Fruit fly (Drosophila melanogaster) whole organism, prepupa: Measurements from ENCODE around the gene CG9701.

ENCODE experiments used
- Blimp-1 ChIP-seq: fragments of 200-800 bp; sonication (Bioruptor generic); optimal IDR thresholded peaks from 3 replicates; lab custom pipeline; 2017; ENCODE audit warnings: missing biosample characterization, missing genetic modification characterization, mild to moderate bottlenecking, moderate library complexity, missing genetic modification reagents
- CG10631 ChIP-seq: fragments of 200-800 bp; sonication (Bioruptor generic); optimal IDR thresholded peaks from 2 replicates; lab custom pipeline; 2016; ENCODE audit warnings: missing biosample characterization, missing genetic modification characterization
- CG10669 ChIP-seq: fragments of 200-800 bp; sonication (Bioruptor generic); optimal IDR thresholded peaks from 3 replicates; lab custom pipeline; 2018; ENCODE audit warnings: missing biosample characterization, mild to moderate bottlenecking, missing genetic modification characterization, moderate library complexity
- CG11762 ChIP-seq: fragments of 200-800 bp; sonication (Bioruptor generic); optimal IDR thresholded peaks from 3 replicates; lab custom pipeline; 2016; ENCODE audit warnings: missing biosample characterization, missing genetic modification characterization; ENCODE audit not compliant: insufficient read depth
- CG11902 ChIP-seq: fragments of 200-800 bp; sonication (Bioruptor generic); optimal IDR thresholded peaks from 3 replicates; lab custom pipeline; 2016; ENCODE audit warnings: missing biosample characterization, missing genetic modification characterization
- CG1621 ChIP-seq: fragments of 200-800 bp; sonication (Bioruptor generic); optimal IDR thresholded peaks from 3 replicates; lab custom pipeline; 2018; ENCODE audit warnings: missing biosample characterization, mild to moderate bottlenecking, missing genetic modification characterization
- CG16779 ChIP-seq: fragments of 200-800 bp; sonication (Bioruptor generic); optimal IDR thresholded peaks from 3 replicates; lab custom pipeline; 2017; ENCODE audit warnings: missing biosample characterization, mild to moderate bottlenecking, missing genetic modification characterization
- CG3032 ChIP-seq: fragments of 200-800 bp; optimal IDR thresholded peaks from 2 replicates; lab custom pipeline; 2019; ENCODE audit warnings: missing biosample characterization, mild to moderate bottlenecking, missing genetic modification characterization, moderate library complexity
- CG32006 ChIP-seq: fragments of 200-800 bp; sonication (Bioruptor generic); optimal IDR thresholded peaks from 3 replicates; lab custom pipeline; 2017; ENCODE audit warnings: missing biosample characterization, mild to moderate bottlenecking, missing genetic modification characterization
- CG34406 ChIP-seq: fragments of 200-800 bp; sonication (Bioruptor generic); optimal IDR thresholded peaks from 3 replicates; lab custom pipeline; 2016; ENCODE audit warnings: missing biosample characterization, missing genetic modification characterization
- CG3919 ChIP-seq: fragments of 200-800 bp; sonication (Bioruptor generic); optimal IDR thresholded peaks from 3 replicates; lab custom pipeline; 2016; ENCODE audit warnings: missing biosample characterization, missing genetic modification characterization
- CG4318 ChIP-seq: fragments of 200-800 bp; sonication (Bioruptor generic); optimal IDR thresholded peaks from 3 replicates; lab custom pipeline; 2017; ENCODE audit warnings: missing biosample characterization, mild to moderate bottlenecking, missing genetic modification characterization
- CG6163 ChIP-seq: fragments of 200-800 bp; sonication (Bioruptor generic); IDR thresholded peaks from 3 replicates; pipeline ENCODE4 v1.3.6; 2022; ENCODE audit warnings: missing biosample characterization, missing genetic modification characterization
- CG6792 ChIP-seq: fragments of 200-800 bp; sonication (Bioruptor generic); optimal IDR thresholded peaks from 3 replicates; lab custom pipeline; 2016; ENCODE audit warnings: missing biosample characterization, missing genetic modification characterization
- CG6808 ChIP-seq: fragments of 200-800 bp; sonication (Bioruptor generic); optimal IDR thresholded peaks from 3 replicates; lab custom pipeline; 2017; ENCODE audit warnings: missing biosample characterization, missing genetic modification characterization, mild to moderate bottlenecking, moderate library complexity, missing genetic modification reagents
- CG8119 ChIP-seq: fragments of 200-800 bp; sonication (Bioruptor generic); IDR thresholded peaks from 3 replicates; pipeline ENCODE4 v1.3.6; 2022; ENCODE audit warnings: missing biosample characterization, missing genetic modification characterization
- CG8319 ChIP-seq: fragments of 200-800 bp; sonication (Bioruptor generic); optimal IDR thresholded peaks from 3 replicates; lab custom pipeline; 2016; ENCODE audit warnings: missing biosample characterization, missing genetic modification characterization
- CG8632 ChIP-seq: fragments of 200-800 bp; sonication (Bioruptor generic); optimal IDR thresholded peaks from 3 replicates; lab custom pipeline; 2016; ENCODE audit warnings: missing biosample characterization, missing genetic modification characterization
- CG9139 ChIP-seq: fragments of 200-800 bp; sonication (Bioruptor generic); optimal IDR thresholded peaks from 3 replicates; lab custom pipeline; 2017; ENCODE audit warnings: missing biosample characterization, mild to moderate bottlenecking, missing genetic modification characterization
- Eip75B ChIP-seq: fragments of 200-800 bp; sonication (Bioruptor generic); optimal IDR thresholded peaks from 3 replicates; lab custom pipeline; 2016; ENCODE audit warnings: missing biosample characterization, missing genetic modification characterization
- Eip78C ChIP-seq: fragments of 200-800 bp; sonication (Bioruptor generic); peaks from one replicate; lab custom pipeline; 2016; ENCODE audit warnings: missing biosample characterization, missing genetic modification characterization
- Eip93F ChIP-seq: fragments of 200-800 bp; sonication (Bioruptor generic); optimal IDR thresholded peaks from 2 replicates; lab custom pipeline; 2016; ENCODE audit warnings: missing biosample characterization, mild to moderate bottlenecking, missing genetic modification characterization
- Ets21C ChIP-seq: fragments of 200-800 bp; sonication (Bioruptor generic); optimal IDR thresholded peaks from 3 replicates; lab custom pipeline; 2016; ENCODE audit warnings: missing biosample characterization, missing genetic modification characterization
- Ets96B ChIP-seq: fragments of 200-800 bp; optimal IDR thresholded peaks from 2 replicates; lab custom pipeline; 2019; ENCODE audit warnings: missing biosample characterization, mild to moderate bottlenecking, missing genetic modification characterization, moderate library complexity
- Gug ChIP-seq: fragments of 200-800 bp; sonication (Bioruptor generic); IDR thresholded peaks from 2 replicates; pipeline ENCODE4 v1.3.6; 2022; ENCODE audit warnings: missing biosample characterization, missing genetic modification characterization
- Hr38 ChIP-seq: sonication (Bioruptor generic); optimal IDR thresholded peaks from 2 replicates; lab custom pipeline; 2016; ENCODE audit warnings: missing biosample characterization, missing genetic modification characterization
- Hr39 ChIP-seq: fragments of 200-800 bp; sonication (Bioruptor generic); optimal IDR thresholded peaks from 2 replicates; lab custom pipeline; 2016; ENCODE audit warnings: missing biosample characterization, missing genetic modification characterization
- Hr4 ChIP-seq: fragments of 200-800 bp; sonication (Bioruptor generic); optimal IDR thresholded peaks from 3 replicates; lab custom pipeline; 2016; ENCODE audit warnings: missing biosample characterization, missing genetic modification characterization
- Lpt ChIP-seq: fragments of 200-800 bp; sonication (Bioruptor generic); optimal IDR thresholded peaks from 3 replicates; lab custom pipeline; 2016; ENCODE audit warnings: missing biosample characterization, missing genetic modification characterization
- Met ChIP-seq: fragments of 200-800 bp; sonication (Bioruptor generic); optimal IDR thresholded peaks from 3 replicates; lab custom pipeline; 2016; ENCODE audit warnings: missing biosample characterization, missing genetic modification characterization
- Sox15 ChIP-seq: fragments of 200-800 bp; sonication (Bioruptor generic); optimal IDR thresholded peaks from 3 replicates; lab custom pipeline; 2016; ENCODE audit warnings: missing biosample characterization, missing genetic modification characterization
- acj6 ChIP-seq: fragments of 200-800 bp; sonication (Bioruptor generic); optimal IDR thresholded peaks from 3 replicates; lab custom pipeline; 2016; ENCODE audit warnings: missing biosample characterization, missing genetic modification characterization
- cyc ChIP-seq: fragments of 200-800 bp; sonication (Bioruptor generic); optimal IDR thresholded peaks from 3 replicates; lab custom pipeline; 2016; ENCODE audit warnings: missing biosample characterization, missing genetic modification characterization
- dac ChIP-seq: fragments of 200-800 bp; sonication (Bioruptor generic); optimal IDR thresholded peaks from 2 replicates; lab custom pipeline; 2017; ENCODE audit warnings: missing biosample characterization, mild to moderate bottlenecking, missing genetic modification characterization
- dsx ChIP-seq: fragments of 200-800 bp; optimal IDR thresholded peaks from 3 replicates; lab custom pipeline; 2019; ENCODE audit warnings: missing biosample characterization, mild to moderate bottlenecking, missing genetic modification characterization, moderate library complexity; ENCODE audit not compliant: poor library complexity, severe bottlenecking
- eg ChIP-seq: fragments of 200-800 bp; sonication (Bioruptor generic); IDR thresholded peaks from 3 replicates; pipeline ENCODE4 v1.3.6; 2022; ENCODE audit warnings: missing biosample characterization, missing genetic modification characterization
- esn ChIP-seq: fragments of 200-800 bp; sonication (Bioruptor generic); optimal IDR thresholded peaks from 2 replicates; lab custom pipeline; 2016; ENCODE audit warnings: missing biosample characterization, mild to moderate bottlenecking, missing genetic modification characterization, moderate library complexity
- fd59A ChIP-seq: fragments of 200-800 bp; sonication (Bioruptor generic); optimal IDR thresholded peaks from 2 replicates; lab custom pipeline; 2017; ENCODE audit warnings: missing biosample characterization, mild to moderate bottlenecking, missing genetic modification characterization, missing genetic modification reagents
- fd85E ChIP-seq: fragments of 200-800 bp; sonication (Bioruptor generic); optimal IDR thresholded peaks from 3 replicates; lab custom pipeline; 2016; ENCODE audit warnings: missing biosample characterization, missing genetic modification characterization
- lz ChIP-seq: fragments of 200-800 bp; sonication (Bioruptor generic); optimal IDR thresholded peaks from 3 replicates; lab custom pipeline; 2016; ENCODE audit warnings: missing biosample characterization, missing genetic modification characterization
- net ChIP-seq: fragments of 200-800 bp; sonication (Bioruptor generic); optimal IDR thresholded peaks from 3 replicates; lab custom pipeline; 2016; ENCODE audit warnings: missing biosample characterization, missing genetic modification characterization
- pdm3 ChIP-seq: fragments of 200-800 bp; sonication (Bioruptor generic); optimal IDR thresholded peaks from 3 replicates; lab custom pipeline; 2016; ENCODE audit warnings: missing biosample characterization, missing genetic modification characterization
- salr ChIP-seq, 2 experiments: fragments of 200-800 bp; sonication (Bioruptor generic); optimal IDR thresholded peaks; 3 replicates each; lab custom pipeline; 2016 to 2018; ENCODE audit warnings: missing biosample characterization in 2 of 2, missing genetic modification characterization in 2 of 2, mild to moderate bottlenecking in 1 of 2
- ss ChIP-seq, 2 experiments: fragments of 200-800 bp; sonication (Bioruptor generic); optimal IDR thresholded peaks; 2 replicates in 1 of 2; 3 replicates in 1 of 2; lab custom pipeline; 2017 to 2018; ENCODE audit warnings: mild to moderate bottlenecking in 2 of 2, missing biosample characterization in 2 of 2, missing genetic modification characterization in 2 of 2, moderate library complexity in 1 of 2
- svp ChIP-seq: fragments of 200-800 bp; sonication (Bioruptor generic); peaks from one replicate; lab custom pipeline; 2016; ENCODE audit warnings: missing biosample characterization, missing genetic modification characterization
- vri ChIP-seq: fragments of 200-800 bp; sonication (Bioruptor generic); optimal IDR thresholded peaks from 3 replicates; lab custom pipeline; 2016; ENCODE audit warnings: missing biosample characterization, mild to moderate bottlenecking, missing genetic modification characterization

The CG9701 gene

dm6 chr3L:16779704-16780173 lies 46.4 kb downstream of the CG9701 start, which contains the start of the genes mus302 and CG9705 (continued):
- TF ChIP-seq CG10631 (GFP tag; lab: Kevin White, UChicago), result peak; percentile 59
- TF ChIP-seq CG32006, result no peak
- peak; percentile 48 for TF ChIP-seq Hr4
- peak; percentile 55 for TF ChIP-seq esn (GFP tag; lab: Kevin White, UChicago)
- peak; percentile 54 for TF ChIP-seq CG34406
- TF ChIP-seq pdm3 (GFP tag; lab: Kevin White, UChicago), result peak; percentile 46
- TF ChIP-seq Sox15 (GFP tag; lab: Kevin White, UChicago), result peak; percentile 11
- peak; percentile 23 for TF ChIP-seq CG11902 (GFP tag; lab: Kevin White, UChicago)
- peak; percentile 48 for TF ChIP-seq CG6808 (GFP tag; lab: Kevin White, UChicago)
- TF ChIP-seq Hr39, result peak; percentile 26
- TF ChIP-seq svp (GFP tag; lab: Kevin White, UChicago), result peak; percentile 76
- TF ChIP-seq cyc, result peak; percentile 14
- peak; percentile 8 for TF ChIP-seq Eip75B
- TF ChIP-seq CG8632 (GFP tag; lab: Kevin White, UChicago), result peak; percentile 40
- TF ChIP-seq, all 60 proteins: peak for 25

- peak; percentile 21; the same call in 1 of the 3 replicates for TF ChIP-seq eg (GFP tag; lab: Robert Waterston, UW)
- peak; percentile 69 for TF ChIP-seq svp (GFP tag; lab: Kevin White, UChicago)
- no peak for TF ChIP-seq net (GFP tag; lab: Kevin White, UChicago)
- no peak for TF ChIP-seq CG10631 (GFP tag; lab: Kevin White, UChicago)
- TF ChIP-seq Eip78C (GFP tag; lab: Kevin White, UChicago), result peak; percentile 16
These were observed 47.0 kb downstream of the CG9701 start for dm6 chr3L:16780317-16780716.

- TF ChIP-seq dac (GFP tag; lab: Kevin White, UChicago), result no peak
- peak; percentile 46 for TF ChIP-seq Eip93F (GFP tag; lab: Kevin White, UChicago)
- no peak for TF ChIP-seq CG16779 (tag; lab: Kevin White, UChicago)
- TF ChIP-seq pdm3 (GFP tag; lab: Kevin White, UChicago), result no peak
- no peak for TF ChIP-seq Lpt
- no peak for TF ChIP-seq vri (GFP tag; lab: Kevin White, UChicago)
- peak; percentile 78 for TF ChIP-seq Ets96B
- TF ChIP-seq acj6 (GFP tag; lab: Kevin White, UChicago), result no peak
- TF ChIP-seq svp (GFP tag; lab: Kevin White, UChicago), result no peak
- peak; percentile 97 for TF ChIP-seq Eip78C (GFP tag; lab: Kevin White, UChicago)
- TF ChIP-seq CG8632 (GFP tag; lab: Kevin White, UChicago), result no peak
- no peak for TF ChIP-seq CG9139 (GFP tag; lab: Kevin White, UChicago)
- peak in 1 of 2 experiments; percentile 48 for TF ChIP-seq salr (GFP tag; optimal IDR thresholded peaks at IDR 0.05; lab: Kevin White, UChicago)
- no peak for TF ChIP-seq CG10669 (GFP tag; lab: Kevin White, UChicago)
- peak; percentile 87 for TF ChIP-seq Eip75B
- peak; percentile 64 for TF ChIP-seq CG11762 (GFP tag; lab: Kevin White, UChicago)
- TF ChIP-seq CG6163 (GFP tag; lab: Robert Waterston, UW), result peak; percentile 89
- peak; percentile 26 for TF ChIP-seq fd85E (GFP tag; lab: Kevin White, UChicago)
- peak; percentile 68 for TF ChIP-seq Gug (GFP tag; lab: Robert Waterston, UW)
- no peak for TF ChIP-seq CG4318 (GFP tag; lab: Kevin White, UChicago)
- peak; percentile 73 for TF ChIP-seq Ets21C
- TF ChIP-seq Blimp-1 (GFP tag; lab: Kevin White, UChicago), result no peak
- peak; percentile 81 for TF ChIP-seq CG8319 (GFP tag; lab: Kevin White, UChicago)
- no peak for TF ChIP-seq CG3919 (GFP tag; lab: Kevin White, UChicago)
- peak; percentile 69 for TF ChIP-seq CG3032
- no peak for TF ChIP-seq Hr38 (GFP tag; lab: Kevin White, UChicago)
- TF ChIP-seq Met (GFP tag; lab: Kevin White, UChicago), result no peak
- TF ChIP-seq CG34406, result no peak
- TF ChIP-seq CG32006, result no peak
- TF ChIP-seq fd59A (GFP tag; lab: Kevin White, UChicago), result peak; percentile 35
- TF ChIP-seq cyc, result peak; percentile 82
- peak; percentile 72 for TF ChIP-seq CG8119
- no peak for TF ChIP-seq CG1621 (tag; lab: Kevin White, UChicago)
- TF ChIP-seq ss (GFP tag; optimal IDR thresholded peaks at IDR 0.05; lab: Kevin White, UChicago), result no peak
- peak; percentile 93 for TF ChIP-seq esn (GFP tag; lab: Kevin White, UChicago)
- peak; percentile 83 for TF ChIP-seq lz (GFP tag; lab: Kevin White, UChicago)
- no peak for TF ChIP-seq dsx (GFP tag; lab: Kevin White, UChicago)
- peak; percentile 85 for TF ChIP-seq CG6792 (GFP tag; lab: Kevin White, UChicago)
These were observed 48.9 kb downstream of the CG9701 start for dm6 chr3L:16782218-16782763.
